Fruit fly (Drosophila melanogaster) whole organism, adult: ENCODE results near the gene mio.

Source experiments
- CG11617 ChIP-seq: fragments of 200-800 bp; sonication (Bioruptor generic); optimal IDR thresholded peaks from 2 replicates; lab custom pipeline; 2017; ENCODE audit warnings: mild to moderate bottlenecking, missing biosample characterization, missing genetic modification reagents, missing genetic modification characterization
- CG12768 ChIP-seq: fragments of 200-800 bp; sonication (Bioruptor generic); optimal IDR thresholded peaks from 2 replicates; lab custom pipeline; 2017; ENCODE audit warnings: missing biosample characterization, missing genetic modification characterization, mild to moderate bottlenecking, moderate library complexity, missing genetic modification reagents
- CG14711 ChIP-seq: fragments of 200-800 bp; sonication (Bioruptor generic); optimal IDR thresholded peaks from 2 replicates; lab custom pipeline; 2018; ENCODE audit warnings: missing biosample characterization, mild to moderate bottlenecking, missing genetic modification characterization, moderate library complexity
- CG1620 ChIP-seq: fragments of 200-800 bp; sonication (Bioruptor generic); optimal IDR thresholded peaks from 2 replicates; lab custom pipeline; 2016; ENCODE audit warnings: missing biosample characterization, missing genetic modification characterization
- CG33017 ChIP-seq: fragments of 200-800 bp; sonication (Bioruptor generic); optimal IDR thresholded peaks from 2 replicates; lab custom pipeline; 2018; ENCODE audit warnings: missing biosample characterization, mild to moderate bottlenecking, missing genetic modification characterization, moderate library complexity
- CG5204 ChIP-seq: fragments of 200-800 bp; sonication (Bioruptor generic); optimal IDR thresholded peaks from 2 replicates; lab custom pipeline; 2016; ENCODE audit warnings: missing biosample characterization, missing genetic modification characterization
- CG7045 ChIP-seq: fragments of 200-800 bp; sonication (Bioruptor generic); optimal IDR thresholded peaks from 2 replicates; lab custom pipeline; 2017; ENCODE audit warnings: missing biosample characterization, mild to moderate bottlenecking, missing genetic modification characterization
- CG7101 ChIP-seq: fragments of 200-800 bp; sonication (Bioruptor generic); optimal IDR thresholded peaks from 2 replicates; lab custom pipeline; 2018; ENCODE audit warnings: missing biosample characterization, mild to moderate bottlenecking, missing genetic modification characterization, moderate library complexity
- Clk ChIP-seq: fragments of 200-800 bp; sonication (Bioruptor generic); optimal IDR thresholded peaks from 2 replicates; lab custom pipeline; 2017; ENCODE audit warnings: missing biosample characterization, missing genetic modification characterization
- Crg-1 ChIP-seq: fragments of 200-800 bp; sonication (Bioruptor generic); optimal IDR thresholded peaks from 2 replicates; lab custom pipeline; 2016; ENCODE audit warnings: missing biosample characterization, missing genetic modification characterization
- Hr96 ChIP-seq: fragments of 200-800 bp; sonication (Bioruptor generic); optimal IDR thresholded peaks from 2 replicates; lab custom pipeline; 2016; ENCODE audit warnings: missing biosample characterization, missing genetic modification characterization
- Mnt ChIP-seq: fragments of 200-800 bp; sonication (Bioruptor generic); optimal IDR thresholded peaks from 2 replicates; lab custom pipeline; 2016; ENCODE audit warnings: missing biosample characterization, mild to moderate bottlenecking, missing genetic modification characterization
- bab1 ChIP-seq: fragments of 200-800 bp; sonication (Bioruptor generic); optimal IDR thresholded peaks from 3 replicates; lab custom pipeline; 2019; ENCODE audit warnings: missing biosample characterization, mild to moderate bottlenecking, missing genetic modification characterization, moderate library complexity
- cic ChIP-seq: fragments of 200-800 bp; sonication (Bioruptor generic); optimal IDR thresholded peaks from 2 replicates; lab custom pipeline; 2017; ENCODE audit warnings: missing biosample characterization, mild to moderate bottlenecking, missing genetic modification characterization, moderate library complexity
- kay ChIP-seq: fragments of 200-800 bp; sonication (Bioruptor generic); peaks from one replicate; lab custom pipeline; 2016; ENCODE audit warnings: missing biosample characterization, missing genetic modification characterization, borderline replicate concordance
- ovo ChIP-seq: fragments of 200-800 bp; sonication (Bioruptor generic); optimal IDR thresholded peaks from 2 replicates; lab custom pipeline; 2016; ENCODE audit warnings: missing biosample characterization, missing genetic modification characterization
- pad ChIP-seq: fragments of 200-800 bp; sonication (Bioruptor generic); optimal IDR thresholded peaks from 3 replicates; lab custom pipeline; 2017; ENCODE audit warnings: missing biosample characterization, missing genetic modification characterization, mild to moderate bottlenecking, moderate library complexity, missing genetic modification reagents
- tj ChIP-seq: fragments of 200-800 bp; sonication (Bioruptor generic); optimal IDR thresholded peaks from 3 replicates; lab custom pipeline; 2017; ENCODE audit warnings: missing biosample characterization, mild to moderate bottlenecking, missing genetic modification characterization, moderate library complexity
- toe ChIP-seq: fragments of 200-800 bp; sonication (Bioruptor generic); optimal IDR thresholded peaks from 2 replicates; lab custom pipeline; 2016; ENCODE audit warnings: missing biosample characterization, missing genetic modification characterization

The mio gene

dm6 chr2L:2217067-2217684 lies at the start of gene mio, which contains the start of the genes CG15386 and CG42371:
TSS of gene mio (plus strand) at chr2L:2217290.
TSS of gene CG15386 (minus strand) at chr2L:2217246.
TSS of gene CG42371 (minus strand) at chr2L:2217246.
- TF ChIP-seq ovo (no peak), Mnt (GFP tag; lab: Kevin White, UChicago) (peak; percentile 94), tj (GFP tag; lab: Kevin White, UChicago) (peak; percentile 38), CG11617 (GFP tag; lab: Kevin White, UChicago) (peak; percentile 74), Clk (GFP tag; lab: Kevin White, UChicago) (no peak), CG12768 (GFP tag; lab: Kevin White, UChicago) (peak; percentile 27), CG7101 (tag; lab: Kevin White, UChicago) (peak; percentile 53), pad (GFP tag; lab: Kevin White, UChicago) (peak; percentile 52), CG7045 (GFP tag; lab: Kevin White, UChicago) (no peak), bab1 (peak; percentile 54), Crg-1 (GFP tag; lab: Kevin White, UChicago) (peak; percentile 66), CG33017 (tag; lab: Kevin White, UChicago) (peak; percentile 71), cic (GFP tag; lab: Kevin White, UChicago) (peak; percentile 94), CG14711 (tag; lab: Kevin White, UChicago) (peak; percentile 47), CG5204 (GFP tag; lab: Kevin White, UChicago) (no peak), CG1620 (GFP tag; lab: Kevin White, UChicago) (peak; percentile 32)

dm6 chr2L:2168184-2168893 lies 48.8 kb upstream of the mio start:
- no peak for TF ChIP-seq CG7045 (GFP tag; lab: Kevin White, UChicago)
- no peak for TF ChIP-seq pad (GFP tag; lab: Kevin White, UChicago)
- TF ChIP-seq toe (GFP tag; lab: Kevin White, UChicago): no peak
- no peak for TF ChIP-seq CG12768 (GFP tag; lab: Kevin White, UChicago)
- no peak for TF ChIP-seq Hr96 (GFP tag; lab: Kevin White, UChicago)
- TF ChIP-seq CG11617 (GFP tag; lab: Kevin White, UChicago): no peak
- TF ChIP-seq CG1620 (GFP tag; lab: Kevin White, UChicago): no peak

- TF ChIP-seq Mnt (GFP tag; lab: Kevin White, UChicago) (no peak), Crg-1 (GFP tag; lab: Kevin White, UChicago) (no peak), ovo (peak; percentile 32), CG12768 (GFP tag; lab: Kevin White, UChicago) (no peak), Clk (GFP tag; lab: Kevin White, UChicago) (no peak), bab1 (no peak), CG7101 (tag; lab: Kevin White, UChicago) (no peak), cic (GFP tag; lab: Kevin White, UChicago) (peak; percentile 35), CG7045 (GFP tag; lab: Kevin White, UChicago) (no peak), CG11617 (GFP tag; lab: Kevin White, UChicago) (no peak), CG1620 (GFP tag; lab: Kevin White, UChicago) (no peak), CG33017 (tag; lab: Kevin White, UChicago) (no peak), Hr96 (GFP tag; lab: Kevin White, UChicago) (no peak), kay (GFP tag; lab: Kevin White, UChicago) (peak; percentile 34)
These were observed 48.1 kb upstream of the mio start for dm6 chr2L:2168894-2169456.

dm6 chr2L:2171366-2172078 lies 45.6 kb upstream of the mio start:
- TF ChIP-seq CG7101 (tag; lab: Kevin White, UChicago) (peak; percentile 29), Mnt (GFP tag; lab: Kevin White, UChicago) (peak; percentile 39), CG11617 (GFP tag; lab: Kevin White, UChicago) (peak; percentile 35), pad (GFP tag; lab: Kevin White, UChicago) (no peak), Hr96 (GFP tag; lab: Kevin White, UChicago) (no peak), CG12768 (GFP tag; lab: Kevin White, UChicago) (peak; percentile 16), bab1 (no peak), ovo (peak; percentile 27), cic (GFP tag; lab: Kevin White, UChicago) (peak; percentile 93), tj (GFP tag; lab: Kevin White, UChicago) (peak; percentile 42), kay (GFP tag; lab: Kevin White, UChicago) (peak; percentile 70)

dm6 chr2L:2172460-2173121 lies 44.5 kb upstream of the mio start:
- TF ChIP-seq ovo (peak; percentile 9), Crg-1 (GFP tag; lab: Kevin White, UChicago) (no peak)
